Fruit fly (Drosophila melanogaster) whole organism: ENCODE data around the gene Nepl16.

Source experiments
- CG8478 ChIP-seq: fragments of >200 bp; optimal IDR thresholded peaks from 2 replicates; lab custom pipeline; 2018; ENCODE audit warnings: inconsistent platforms
- psq ChIP-seq: fragments of >200 bp; optimal IDR thresholded peaks from 2 replicates; lab custom pipeline; 2017
- usp ChIP-seq: fragments of >200 bp; optimal IDR thresholded peaks from 2 replicates; lab custom pipeline; 2017; ENCODE audit warnings: missing biosample characterization, missing genetic modification characterization, mixed read lengths

DNA sequence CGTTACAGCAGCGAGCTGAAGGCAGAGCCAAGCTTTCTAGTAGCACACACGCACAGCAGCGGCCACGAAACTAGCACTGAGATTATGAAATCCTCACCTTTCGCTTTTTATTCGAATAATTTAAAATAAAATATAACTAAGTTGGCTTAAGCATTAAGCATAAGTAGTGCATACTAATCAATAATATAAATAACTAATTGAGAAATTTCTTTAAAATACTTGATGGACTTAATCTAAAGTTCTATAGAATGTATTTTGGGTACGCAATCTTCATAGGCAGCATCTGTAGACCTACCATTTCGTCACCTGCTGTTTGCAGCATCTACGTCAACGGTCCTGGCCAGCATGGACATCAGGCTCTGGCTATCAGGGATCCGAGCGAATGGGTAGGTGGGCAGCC lies 40.0 kb upstream of the Nepl16 start:
- TF ChIP-seq psq: no peak
- no peak for TF ChIP-seq CG8478 (lab: Kevin White, UChicago)
- TF ChIP-seq usp (GFP tag; lab: Kevin White, UChicago): no peak
